Worm (Caenorhabditis elegans): Measurements from ENCODE around the gene ilys-5.

ilys-5 gene

DNA sequence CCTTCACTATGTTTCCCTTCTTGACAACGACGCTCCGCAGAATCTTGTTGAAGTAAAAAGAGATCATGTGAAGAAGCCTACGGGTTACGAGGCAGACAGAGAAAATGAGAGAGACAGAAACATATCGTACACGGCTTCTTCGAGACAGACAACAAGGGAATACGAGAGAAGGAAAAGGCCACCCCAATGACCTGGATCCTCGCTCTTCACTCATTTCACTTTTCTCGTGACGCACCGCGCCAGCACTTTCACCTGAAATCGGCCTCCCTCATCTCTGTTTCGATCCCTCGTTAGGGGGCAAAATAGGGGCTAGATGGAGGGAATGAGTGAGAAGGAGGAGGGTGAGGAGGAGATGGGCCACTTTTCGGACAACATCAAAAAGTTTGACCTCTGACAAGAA is 21.4 kb downstream of the ilys-5 start:
- TF ChIP-seq ama-1 (optimal IDR thresholded peaks at IDR 0.05) (no peak), aly-2 (tag; optimal IDR thresholded peaks at IDR 0.05) (no peak), unc-55 (GFP tag; optimal IDR thresholded peaks at IDR 0.05) (no peak), ztf-1 (GFP tag; conservative IDR thresholded peaks at IDR 0.05) (no peak), sma-9 (GFP tag; optimal IDR thresholded peaks at IDR 0.05) (no peak), sma-9 (tag; optimal IDR thresholded peaks at IDR 0.05) (no peak), zag-1 (tag; optimal IDR thresholded peaks at IDR 0.05) (no peak), nhr-25 (tag; optimal IDR thresholded peaks at IDR 0.05) (peak; percentile 37), ztf-11 (tag; optimal IDR thresholded peaks at IDR 0.05) (no peak), egl-27 (tag; optimal IDR thresholded peaks at IDR 0.05) (no peak), nhr-12 (tag; optimal IDR thresholded peaks at IDR 0.05) (no peak), nhr-6 (tag; optimal IDR thresholded peaks at IDR 0.05) (no peak), peb-1 (tag; optimal IDR thresholded peaks at IDR 0.05) (no peak), gmeb-1 (tag; optimal IDR thresholded peaks at IDR 0.05) (no peak), snpc-4 (tag; optimal IDR thresholded peaks at IDR 0.05) (no peak), lsy-2 (tag; optimal IDR thresholded peaks at IDR 0.05) (no peak), blmp-1 (tag; optimal IDR thresholded peaks at IDR 0.05; ENCODE audit: insufficient read depth) (peak; percentile 99), dmd-4 (tag; optimal IDR thresholded peaks at IDR 0.05) (no peak), fos-1 (tag; optimal IDR thresholded peaks at IDR 0.05) (peak; percentile 16), ceh-16 (tag; optimal IDR thresholded peaks at IDR 0.05) (peak; percentile 18), mdl-1 (tag; optimal IDR thresholded peaks at IDR 0.05) (no peak), nhr-10 (tag; optimal IDR thresholded peaks at IDR 0.05) (no peak), sem-4 (tag; optimal IDR thresholded peaks at IDR 0.05) (no peak), R02D3.7 (tag; optimal IDR thresholded peaks at IDR 0.05) (no peak), lin-39 (tag; optimal IDR thresholded peaks at IDR 0.05) (no peak), elt-1 (tag; optimal IDR thresholded peaks at IDR 0.05) (no peak), ZK546.5 (tag; optimal IDR thresholded peaks at IDR 0.05) (no peak), unc-62 (GFP tag; optimal IDR thresholded peaks at IDR 0.05) (no peak), nhr-21 (tag; optimal IDR thresholded peaks at IDR 0.05) (peak; percentile 66)

DNA sequence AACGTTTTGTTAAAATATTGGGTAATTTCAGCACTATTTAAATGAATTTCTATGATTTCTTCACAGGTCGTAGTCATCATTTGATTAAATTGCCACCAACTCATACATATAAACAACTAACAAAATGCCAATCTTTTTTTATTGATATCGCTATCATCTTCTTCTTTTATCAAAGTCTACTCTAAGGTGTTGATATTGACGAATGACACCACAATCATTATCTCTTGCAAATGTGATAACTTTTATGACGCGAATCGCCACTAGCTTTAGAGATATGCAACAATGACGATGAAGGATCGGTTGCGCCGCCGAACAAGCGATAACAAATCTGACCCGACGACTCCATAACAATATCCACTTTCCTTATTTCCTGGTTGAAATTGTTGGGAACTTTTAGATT is 22.2 kb downstream of the ilys-5 start:
- TF ChIP-seq fos-1 (tag; optimal IDR thresholded peaks at IDR 0.05) (peak; percentile 16), nhr-21 (tag; optimal IDR thresholded peaks at IDR 0.05) (peak; percentile 20), C34F6.9 (tag; optimal IDR thresholded peaks at IDR 0.05) (no peak), egl-27 (tag; optimal IDR thresholded peaks at IDR 0.05) (no peak), lin-11 (tag; optimal IDR thresholded peaks at IDR 0.05) (no peak), sma-9 (GFP tag; optimal IDR thresholded peaks at IDR 0.05) (peak; percentile 6), sma-9 (tag; optimal IDR thresholded peaks at IDR 0.05) (no peak)

DNA sequence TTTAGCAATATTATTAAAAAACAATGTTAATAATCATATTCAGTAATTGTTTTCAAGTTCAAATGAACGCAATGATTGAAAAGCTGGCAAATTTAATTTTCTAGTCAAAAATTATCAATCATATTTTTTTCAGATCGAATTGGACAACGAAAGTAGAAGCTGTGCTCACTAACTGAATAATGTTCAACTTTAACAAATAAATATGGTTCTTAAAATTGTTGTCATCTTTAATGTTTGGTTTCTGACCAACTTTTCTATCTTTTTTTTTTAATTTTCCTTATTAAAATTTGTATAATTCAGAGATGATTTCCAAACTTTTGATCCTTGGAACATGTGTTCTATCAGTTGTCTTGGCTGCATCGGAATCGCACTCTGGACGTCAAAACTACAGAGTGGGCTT is 24.7 kb downstream of the ilys-5 start, which contains the start of gene ttr-35:
TSS of gene ttr-35 (plus strand) at position 301 of the 400 bp plus-strand sequence.
- TF ChIP-seq nhr-10 (tag; optimal IDR thresholded peaks at IDR 0.05), result no peak
- no peak for TF ChIP-seq unc-55 (GFP tag; optimal IDR thresholded peaks at IDR 0.05)
- no peak for TF ChIP-seq blmp-1 (tag; optimal IDR thresholded peaks at IDR 0.05; ENCODE audit: insufficient read depth)
- TF ChIP-seq R02D3.7 (tag; optimal IDR thresholded peaks at IDR 0.05), result no peak
- no peak for TF ChIP-seq elt-3 (tag; optimal IDR thresholded peaks at IDR 0.05)
- TF ChIP-seq ztf-1 (GFP tag; conservative IDR thresholded peaks at IDR 0.05), result no peak
- TF ChIP-seq nhr-6 (tag; optimal IDR thresholded peaks at IDR 0.05), result no peak
- TF ChIP-seq snpc-4 (tag; optimal IDR thresholded peaks at IDR 0.05), result no peak
- TF ChIP-seq ama-1 (optimal IDR thresholded peaks at IDR 0.05), result no peak
- no peak for TF ChIP-seq fos-1 (tag; optimal IDR thresholded peaks at IDR 0.05)
- TF ChIP-seq mab-5 (tag; optimal IDR thresholded peaks at IDR 0.05), result no peak
- no peak for TF ChIP-seq sma-3 (GFP tag; optimal IDR thresholded peaks at IDR 0.05)
- no peak for TF ChIP-seq elt-1 (tag; optimal IDR thresholded peaks at IDR 0.05)

ce11 chrX:6510627-6511026 is 26.0 kb downstream of the ilys-5 start, which contains the start of gene ttr-36:
TSS of gene ttr-36 (plus strand) at chrX:6510927.
- TF ChIP-seq unc-62 (GFP tag; optimal IDR thresholded peaks at IDR 0.05) (no peak), ztf-4 (tag; optimal IDR thresholded peaks at IDR 0.05) (no peak), mbf-1 (tag; optimal IDR thresholded peaks at IDR 0.05) (no peak), ceh-16 (tag; optimal IDR thresholded peaks at IDR 0.05) (no peak), ceh-82 (tag; optimal IDR thresholded peaks at IDR 0.05) (no peak), R02D3.7 (tag; optimal IDR thresholded peaks at IDR 0.05) (no peak), nhr-21 (tag; optimal IDR thresholded peaks at IDR 0.05) (no peak)
